Fruit fly (Drosophila melanogaster): ENCODE results near the gene Ac3.
A peak's percentile ranks its signal among the peaks of the same experiment; 100 is the strongest.

dm6 chr2L:21629149-21629813 is 3.1 kb upstream of the Ac3 start:
- TF ChIP-seq CG34406 (GFP tag; optimal IDR thresholded peaks at IDR 0.05) (no peak), CG10669 (GFP tag; optimal IDR thresholded peaks at IDR 0.05) (no peak), Gug (GFP tag; IDR thresholded peaks at IDR 0.05) (no peak), CG6163 (GFP tag; IDR thresholded peaks at IDR 0.05) (peak; percentile 60), pdm3 (GFP tag; optimal IDR thresholded peaks at IDR 0.05) (no peak)
